Worm (Caenorhabditis elegans): ENCODE data around the gene dlc-3.

dlc-3 gene

ce11 chrIV:16399776-16400368, 32.2 kb upstream of the dlc-3 start, which contains the start of gene Y65A5A.1:
TSS of gene Y65A5A.1 (minus strand) at chrIV:16399826.
- TF ChIP-seq zfh-2 (GFP tag; conservative IDR thresholded peaks at IDR 0.05), result no peak
- TF ChIP-seq ceh-40 (GFP tag; IDR thresholded peaks at IDR 0.05), result no peak
- TF ChIP-seq K11D2.4 (GFP tag; IDR thresholded peaks at IDR 0.05), result no peak
- no peak for TF ChIP-seq ceh-27 (GFP tag; optimal IDR thresholded peaks at IDR 0.05)
- TF ChIP-seq lsl-1 (GFP tag; optimal IDR thresholded peaks at IDR 0.05), result peak; percentile 11
- TF ChIP-seq Y79H2A.3 (GFP tag; conservative IDR thresholded peaks at IDR 0.05), result no peak
- no peak for TF ChIP-seq madf-3 (GFP tag; IDR thresholded peaks at IDR 0.05)
- no peak for TF ChIP-seq bed-2 (GFP tag; IDR thresholded peaks at IDR 0.05)
- TF ChIP-seq F57C9.4 (tag; optimal IDR thresholded peaks at IDR 0.05), result no peak
- TF ChIP-seq gei-17 (GFP tag; optimal IDR thresholded peaks at IDR 0.05), result no peak
- TF ChIP-seq mxl-1 (tag; optimal IDR thresholded peaks at IDR 0.05), result no peak
- no peak for TF ChIP-seq akir-1 (GFP tag; optimal IDR thresholded peaks at IDR 0.05)
- peak; percentile 61 for TF ChIP-seq ztf-18 (tag; optimal IDR thresholded peaks at IDR 0.05)
- TF ChIP-seq cebp-1 (GFP tag; IDR thresholded peaks at IDR 0.05), result no peak
- peak; percentile 34 for TF ChIP-seq cebp-1 (tag; optimal IDR thresholded peaks at IDR 0.05)
- no peak for TF ChIP-seq Y67H2A.10 (GFP tag; conservative IDR thresholded peaks at IDR 0.05)
- peak; percentile 10 for TF ChIP-seq madf-10 (tag; optimal IDR thresholded peaks at IDR 0.05)
- peak; percentile 14 for TF ChIP-seq lin-54 (GFP tag; optimal IDR thresholded peaks at IDR 0.05)
- no peak for TF ChIP-seq nfya-2 (GFP tag; IDR thresholded peaks at IDR 0.05)
- no peak for TF ChIP-seq ztf-3 (GFP tag; optimal IDR thresholded peaks at IDR 0.05)
- TF ChIP-seq tbp1 (GFP tag; optimal IDR thresholded peaks at IDR 0.05), result peak; percentile 89
- no peak for TF ChIP-seq tlf-1 (GFP tag; optimal IDR thresholded peaks at IDR 0.05)
- TF ChIP-seq madf-6 (GFP tag; IDR thresholded peaks at IDR 0.05), result no peak
- no peak for TF ChIP-seq F10E7.11 (tag; optimal IDR thresholded peaks at IDR 0.05)
- no peak for TF ChIP-seq attf-3 (GFP tag; conservative IDR thresholded peaks at IDR 0.05)
- TF ChIP-seq rpc-1 (optimal IDR thresholded peaks at IDR 0.05), result peak; percentile 86
- TF ChIP-seq rpc-1 (tag; optimal IDR thresholded peaks at IDR 0.05), result peak; percentile 81
- TF ChIP-seq repo-1 (tag; optimal IDR thresholded peaks at IDR 0.05), result peak; percentile 19
- TF ChIP-seq snpc-1.1 (tag; optimal IDR thresholded peaks at IDR 0.05; ENCODE audit: insufficient read depth), result peak; percentile 55
- TF ChIP-seq F52B5.7 (tag; optimal IDR thresholded peaks at IDR 0.05), result no peak
- TF ChIP-seq ceh-58 (GFP tag; IDR thresholded peaks at IDR 0.05), result no peak
- TF ChIP-seq atf-7 (tag; optimal IDR thresholded peaks at IDR 0.05), result no peak
- no peak for TF ChIP-seq him-1 (tag; optimal IDR thresholded peaks at IDR 0.05)
- TF ChIP-seq nhr-27 (tag; optimal IDR thresholded peaks at IDR 0.05), result no peak
- TF ChIP-seq fkh-3 (tag; optimal IDR thresholded peaks at IDR 0.05), result no peak
- no peak for TF ChIP-seq nhr-179 (tag; optimal IDR thresholded peaks at IDR 0.05)
- no peak for TF ChIP-seq Y95B8A.8 (GFP tag; IDR thresholded peaks at IDR 0.05)
- no peak for TF ChIP-seq pha-4 (tag; optimal IDR thresholded peaks at IDR 0.05)
- TF ChIP-seq mel-28 (tag; optimal IDR thresholded peaks at IDR 0.05; ENCODE audit: borderline replicate concordance), result no peak
- no peak for TF ChIP-seq sptf-2 (GFP tag; optimal IDR thresholded peaks at IDR 0.05)
- peak; percentile 61; the same call in 1 of the 2 replicates for TF ChIP-seq dox-1 (GFP tag; IDR thresholded peaks at IDR 0.05)
- TF ChIP-seq unc-130 (GFP tag; optimal IDR thresholded peaks at IDR 0.05), result no peak
- TF ChIP-seq madf-8 (GFP tag; conservative IDR thresholded peaks at IDR 0.05), result no peak
- peak; percentile 71 for TF ChIP-seq snpc-1.3 (tag; optimal IDR thresholded peaks at IDR 0.05; ENCODE audit: insufficient read depth)
- no peak for TF ChIP-seq F39B2.1 (GFP tag; IDR thresholded peaks at IDR 0.05)
- peak; percentile 82; the same call in 1 of the 2 replicates for TF ChIP-seq lin-26 (GFP tag; IDR thresholded peaks at IDR 0.05)
- no peak for TF ChIP-seq chd-7 (tag; optimal IDR thresholded peaks at IDR 0.05)
- TF ChIP-seq nfyb-1 (GFP tag; IDR thresholded peaks at IDR 0.05), result peak; percentile 54; the same call in 1 of the 2 replicates
- TF ChIP-seq lin-40 (tag; optimal IDR thresholded peaks at IDR 0.05), result no peak
